Worm (Caenorhabditis elegans) whole organism, L1 larva: ENCODE measurements around the gene ZC412.10.

Experiments
- C04F5.9 ChIP-seq: sonication (generic microtip); optimal IDR thresholded peaks from 2 replicates; lab custom pipeline; 2016; ENCODE audit warnings: missing genetic modification characterization, missing compliant biosample characterization
- C16A3.4 ChIP-seq: fragments of 150-350 bp; optimal IDR thresholded peaks from 2 replicates; lab custom pipeline; 2014; ENCODE audit warnings: missing biosample characterization, missing genetic modification characterization
- Y116A8C.19 ChIP-seq: sonication (generic microtip); optimal IDR thresholded peaks from 2 replicates; lab custom pipeline; 2016; ENCODE audit warnings: missing compliant biosample characterization, missing genetic modification characterization, borderline replicate concordance
- aha-1 ChIP-seq: fragments of 150-350 bp; optimal IDR thresholded peaks from 2 replicates; lab custom pipeline; 2014; ENCODE audit warnings: missing biosample characterization, missing genetic modification characterization
- alr-1 ChIP-seq: fragments of 200-800 bp; sonication (Bioruptor generic); optimal IDR thresholded peaks from 2 replicates; lab custom pipeline; 2018; ENCODE audit warnings: borderline replicate concordance, mild to moderate bottlenecking, missing genetic modification characterization, missing compliant biosample characterization
- aly-2 ChIP-seq: fragments of 150-350 bp; optimal IDR thresholded peaks from 2 replicates; lab custom pipeline; 2014; ENCODE audit warnings: missing biosample characterization, missing genetic modification characterization
- ama-1 ChIP-seq: fragments of 150-350 bp; optimal IDR thresholded peaks from 2 replicates; lab custom pipeline; 2014
- ceh-63 ChIP-seq: fragments of 200-800 bp; sonication (Bioruptor generic); optimal IDR thresholded peaks from 2 replicates; lab custom pipeline; 2018; ENCODE audit warnings: mild to moderate bottlenecking, missing genetic modification characterization, missing compliant biosample characterization
- ceh-82 ChIP-seq, 3 experiments: fragments of 150-350 bp in 1 of 3; sonication (generic microtip) in 2 of 3; optimal IDR thresholded peaks; 2 replicates each; lab custom pipeline; 2014 to 2017; ENCODE audit warnings: missing biosample characterization in 3 of 3, missing genetic modification characterization in 3 of 3
- ceh-88 ChIP-seq: fragments of 200-800 bp; sonication (Bioruptor generic); IDR thresholded peaks from 2 replicates; pipeline ENCODE4 v1.3.6; 2022; ENCODE audit warnings: missing genetic modification characterization, missing compliant biosample characterization
- ces-1 ChIP-seq: fragments of 150-350 bp; optimal IDR thresholded peaks from 2 replicates; lab custom pipeline; 2014; ENCODE audit warnings: missing biosample characterization, missing genetic modification reagents, missing genetic modification characterization
- efl-1 ChIP-seq, 4 experiments: fragments of 150-350 bp; optimal IDR thresholded peaks in 3 of 4; peaks in 1 of 4; 1 replicate in 1 of 4; 2 replicates in 3 of 4; lab custom pipeline; 2014; ENCODE audit warnings: missing biosample characterization in 2 of 4, missing genetic modification characterization in 2 of 4, missing genetic modification reagents in 2 of 4
- egl-13 ChIP-seq: sonication (generic microtip); optimal IDR thresholded peaks from 2 replicates; lab custom pipeline; 2016; ENCODE audit warnings: missing genotype, missing genetic modification reagents, missing genetic modification characterization, missing compliant biosample characterization
- egl-27 ChIP-seq, 2 experiments: fragments of 150-350 bp in 1 of 2; sonication (generic microtip); optimal IDR thresholded peaks; 3 replicates each; lab custom pipeline; 2017 to 2018; ENCODE audit warnings: missing biosample characterization in 2 of 2, missing genetic modification characterization in 2 of 2, missing genetic modification reagents in 2 of 2
- fkh-10 ChIP-seq: sonication (generic microtip); optimal IDR thresholded peaks from 2 replicates; lab custom pipeline; 2017; ENCODE audit warnings: missing biosample characterization, missing genetic modification reagents, missing genetic modification characterization
- fkh-4 ChIP-seq: sonication (generic microtip); optimal IDR thresholded peaks from 2 replicates; lab custom pipeline; 2016; ENCODE audit warnings: missing compliant biosample characterization, missing genetic modification characterization, borderline replicate concordance
- fkh-8 ChIP-seq: sonication (generic microtip); optimal IDR thresholded peaks from 2 replicates; lab custom pipeline; 2016; ENCODE audit warnings: mild to moderate bottlenecking, missing genetic modification characterization, missing compliant biosample characterization
- grh-1 ChIP-seq: fragments of 200-800 bp; sonication (Bioruptor generic); IDR thresholded peaks from 2 replicates; pipeline ENCODE4 v1.3.6; 2022; ENCODE audit warnings: missing genetic modification reagents, missing genetic modification characterization, missing compliant biosample characterization
- irx-1 ChIP-seq: sonication (generic microtip); optimal IDR thresholded peaks from 2 replicates; lab custom pipeline; 2016; ENCODE audit warnings: missing genetic modification characterization, missing compliant biosample characterization
- lin-13 ChIP-seq: fragments of 150-350 bp; optimal IDR thresholded peaks from 2 replicates; lab custom pipeline; 2014; ENCODE audit warnings: missing biosample characterization, missing genetic modification reagents, missing genetic modification characterization
- lin-14 ChIP-seq: fragments of 200-800 bp; sonication (Bioruptor generic); optimal IDR thresholded peaks from 2 replicates; lab custom pipeline; 2018; ENCODE audit warnings: mild to moderate bottlenecking, missing genetic modification characterization, moderate library complexity, missing compliant biosample characterization
- lir-3 ChIP-seq: sonication (generic microtip); optimal IDR thresholded peaks from 2 replicates; lab custom pipeline; 2016; ENCODE audit warnings: mild to moderate bottlenecking, missing genetic modification characterization, moderate library complexity, missing compliant biosample characterization; ENCODE audit not compliant: poor library complexity
- lsy-2 ChIP-seq, 2 experiments: fragments of 150-350 bp; optimal IDR thresholded peaks; 2 replicates each; lab custom pipeline; 2014; ENCODE audit warnings: missing biosample characterization in 2 of 2, missing genetic modification characterization in 2 of 2
- mab-9 ChIP-seq: fragments of 200-800 bp; sonication (Bioruptor generic); IDR thresholded peaks from 2 replicates; pipeline ENCODE4 v1.3.6; 2022; ENCODE audit warnings: missing genetic modification reagents, missing genetic modification characterization, missing compliant biosample characterization
- mdl-1 ChIP-seq, 2 experiments: fragments of 150-350 bp; optimal IDR thresholded peaks; 2 replicates each; lab custom pipeline; 2014 to 2017; ENCODE audit warnings: missing biosample characterization in 2 of 2, missing genetic modification characterization in 2 of 2, inconsistent platforms in 1 of 2
- nhr-19 ChIP-seq: fragments of 200-800 bp; sonication (Bioruptor generic); conservative IDR thresholded peaks from 2 replicates; pipeline ENCODE4 v1.3.6; 2022; ENCODE audit warnings: missing genetic modification characterization, missing compliant biosample characterization
- nhr-237 ChIP-seq: fragments of 150-350 bp; optimal IDR thresholded peaks from 2 replicates; lab custom pipeline; 2014; ENCODE audit warnings: missing biosample characterization, missing genetic modification characterization
- nhr-47 ChIP-seq: sonication (generic microtip); optimal IDR thresholded peaks from 2 replicates; lab custom pipeline; 2016; ENCODE audit warnings: mild to moderate bottlenecking, missing genetic modification characterization, moderate library complexity, missing compliant biosample characterization
- nhr-71 ChIP-seq: sonication (generic microtip); optimal IDR thresholded peaks from 2 replicates; lab custom pipeline; 2016; ENCODE audit warnings: mild to moderate bottlenecking, missing genetic modification characterization, moderate library complexity, missing compliant biosample characterization
- nhr-84 ChIP-seq: sonication (generic microtip); optimal IDR thresholded peaks from 2 replicates; lab custom pipeline; 2017; ENCODE audit warnings: missing biosample characterization, missing genetic modification characterization
- nhr-85 ChIP-seq: sonication (generic microtip); peaks from one replicate; lab custom pipeline; 2016; ENCODE audit warnings: missing genetic modification characterization, inconsistent platforms, missing compliant biosample characterization
- nhr-90 ChIP-seq: sonication (generic microtip); optimal IDR thresholded peaks from 2 replicates; lab custom pipeline; 2016; ENCODE audit warnings: mild to moderate bottlenecking, missing genetic modification characterization, missing compliant biosample characterization; ENCODE audit not compliant: poor library complexity
- pax-3 ChIP-seq: fragments of 200-800 bp; sonication (Bioruptor generic); optimal IDR thresholded peaks from 2 replicates; lab custom pipeline; 2018; ENCODE audit warnings: mild to moderate bottlenecking, missing genetic modification characterization, moderate library complexity, missing compliant biosample characterization
- pqm-1 ChIP-seq: sonication (generic microtip); optimal IDR thresholded peaks from 3 replicates; lab custom pipeline; 2017; ENCODE audit warnings: missing biosample characterization, missing genetic modification characterization
- rnt-1 ChIP-seq: sonication (generic microtip); optimal IDR thresholded peaks from 2 replicates; lab custom pipeline; 2016; ENCODE audit warnings: mild to moderate bottlenecking, missing genetic modification characterization, moderate library complexity, missing compliant biosample characterization
- skn-1 ChIP-seq: fragments of 150-350 bp; optimal IDR thresholded peaks from 2 replicates; lab custom pipeline; 2014; ENCODE audit warnings: missing biosample characterization, missing genetic modification characterization
- snpc-4 ChIP-seq: fragments of 150-350 bp; optimal IDR thresholded peaks from 2 replicates; lab custom pipeline; 2014; ENCODE audit warnings: missing biosample characterization, missing genetic modification characterization
- snu-23 ChIP-seq: sonication (generic microtip); optimal IDR thresholded peaks from 2 replicates; lab custom pipeline; 2016; ENCODE audit warnings: missing genetic modification characterization, missing compliant biosample characterization
- sox-4 ChIP-seq: sonication (generic microtip); optimal IDR thresholded peaks from 2 replicates; lab custom pipeline; 2016; ENCODE audit warnings: missing genetic modification characterization, missing compliant biosample characterization
- sup-37 ChIP-seq: fragments of 200-800 bp; sonication (Bioruptor generic); optimal IDR thresholded peaks from 2 replicates; lab custom pipeline; 2018; ENCODE audit warnings: mild to moderate bottlenecking, missing genetic modification characterization, missing compliant biosample characterization
- swsn-7 ChIP-seq: sonication (generic microtip); optimal IDR thresholded peaks from 2 replicates; lab custom pipeline; 2016; ENCODE audit warnings: missing genetic modification characterization, missing compliant biosample characterization
- tlp-1 ChIP-seq: fragments of 150-350 bp; optimal IDR thresholded peaks from 2 replicates; lab custom pipeline; 2014; ENCODE audit warnings: missing biosample characterization, missing genetic modification characterization
- unc-62 ChIP-seq: fragments of 150-350 bp; optimal IDR thresholded peaks from 2 replicates; lab custom pipeline; 2014; ENCODE audit warnings: missing biosample characterization, missing genetic modification reagents, missing genetic modification characterization
- vab-15 ChIP-seq: sonication (generic microtip); optimal IDR thresholded peaks from 2 replicates; lab custom pipeline; 2017; ENCODE audit warnings: missing genotype, mild to moderate bottlenecking, missing genetic modification characterization, missing compliant biosample characterization
- xbp-1 ChIP-seq: sonication (generic microtip); optimal IDR thresholded peaks from 2 replicates; lab custom pipeline; 2016; ENCODE audit warnings: missing genetic modification characterization, missing compliant biosample characterization
- zag-1 ChIP-seq: fragments of 150-350 bp; optimal IDR thresholded peaks from 2 replicates; lab custom pipeline; 2014; ENCODE audit warnings: missing biosample characterization, missing genetic modification characterization
- zip-4 ChIP-seq: fragments of 200-800 bp; sonication (Bioruptor generic); optimal IDR thresholded peaks from 2 replicates; lab custom pipeline; 2018; ENCODE audit warnings: mild to moderate bottlenecking, missing genetic modification characterization, moderate library complexity, missing compliant biosample characterization
- ztf-11 ChIP-seq, 2 experiments: sonication (generic microtip); optimal IDR thresholded peaks; 2 replicates each; lab custom pipeline; 2016 to 2017; ENCODE audit warnings: missing genetic modification characterization in 2 of 2, missing biosample characterization in 1 of 2, missing compliant biosample characterization in 1 of 2

Gene ZC412.10

DNA sequence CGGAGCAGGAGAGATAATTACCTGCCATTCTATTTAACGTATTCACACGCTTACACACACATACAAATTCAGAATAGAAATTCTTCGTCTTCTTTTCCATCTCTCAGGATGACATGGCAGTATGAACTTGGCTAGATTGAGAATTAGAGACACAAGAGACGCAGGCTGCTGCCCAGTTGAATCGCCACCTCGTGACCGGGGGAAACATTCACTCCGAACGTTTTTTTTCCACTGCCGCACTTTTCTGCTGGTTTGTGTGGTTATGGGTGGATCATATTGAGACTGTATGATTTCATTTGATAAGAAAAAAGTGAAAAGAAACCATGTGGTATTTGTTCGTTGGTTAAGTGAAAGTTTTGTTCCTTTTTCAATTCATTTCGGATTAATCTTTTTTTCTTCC, 27.0 kb downstream of the ZC412.10 start (continued):
- TF ChIP-seq xbp-1 (tag; lab: Kevin White, UChicago) = peak; percentile 10
- peak; percentile 49 to 72 for TF ChIP-seq lsy-2 (tag; optimal IDR thresholded peaks at IDR 0.05; lab: Kevin White, UChicago)
- no peak for TF ChIP-seq sox-4 (tag; lab: Kevin White, UChicago)
- no peak for TF ChIP-seq zip-4 (GFP tag; lab: Kevin White, UChicago)
- no peak for TF ChIP-seq nhr-84
- no peak for TF ChIP-seq aha-1
- peak; percentile 29 for TF ChIP-seq lir-3 (tag; lab: Kevin White, UChicago)
- peak; percentile 23 for TF ChIP-seq snpc-4
- peak; percentile 91 for TF ChIP-seq lin-14 (GFP tag; lab: Kevin White, UChicago)
- TF ChIP-seq ceh-63 (GFP tag; lab: Kevin White, UChicago) = no peak
- TF ChIP-seq egl-13 (tag; lab: Kevin White, UChicago) = peak; percentile 2
- TF ChIP-seq pqm-1 (tag; lab: Kevin White, UChicago) = no peak
- peak; percentile 76 for TF ChIP-seq snu-23
- TF ChIP-seq lin-13 (GFP tag; lab: Kevin White, UChicago) = peak; percentile 61
- TF ChIP-seq tlp-1 (tag; lab: Kevin White, UChicago) = no peak
- peak; percentile 27 to 43 for TF ChIP-seq efl-1 (optimal IDR thresholded peaks at IDR 0.05; lab: Kevin White, UChicago)
- peak; percentile 20 to 84 for TF ChIP-seq efl-1 (GFP tag; optimal IDR thresholded peaks at IDR 0.05 in 1 of 2; lab: Kevin White, UChicago)
- no peak for TF ChIP-seq egl-27 (tag; optimal IDR thresholded peaks at IDR 0.05; lab: Kevin White, UChicago)
- peak; percentile 55 for TF ChIP-seq vab-15 (tag; lab: Kevin White, UChicago)
- TF ChIP-seq nhr-85 = peak; percentile 92
- TF ChIP-seq nhr-47 = peak; percentile 60
- TF ChIP-seq swsn-7 (tag; lab: Kevin White, UChicago) = peak; percentile 17
- TF ChIP-seq C04F5.9 (tag; lab: Kevin White, UChicago) = no peak
- TF ChIP-seq ama-1 = peak; percentile 33
- TF ChIP-seq C16A3.4 = peak; percentile 63

- TF ChIP-seq irx-1 (tag; lab: Kevin White, UChicago) (peak; percentile 51), nhr-19 (GFP tag; lab: Robert Waterston, UW) (peak; percentile 78), skn-1 (tag; lab: Kevin White, UChicago) (peak; percentile 27), nhr-90 (peak; percentile 42), nhr-237 (tag; lab: Kevin White, UChicago) (no peak), alr-1 (no peak), efl-1 (optimal IDR thresholded peaks at IDR 0.05; lab: Kevin White, UChicago) (peak; percentile 36 to 42), efl-1 (GFP tag; optimal IDR thresholded peaks at IDR 0.05 in 1 of 2; lab: Kevin White, UChicago) (peak; percentile 14 to 94), aly-2 (no peak), mdl-1 (tag; optimal IDR thresholded peaks at IDR 0.05; lab: Kevin White, UChicago) (peak in 1 of 2 experiments; percentile 97), ceh-82 (tag; optimal IDR thresholded peaks at IDR 0.05; lab: Kevin White, UChicago) (no peak), lin-14 (GFP tag; lab: Kevin White, UChicago) (peak; percentile 94), Y116A8C.19 (no peak), fkh-8 (tag; lab: Kevin White, UChicago) (no peak), grh-1 (GFP tag; lab: Robert Waterston, UW) (peak; percentile 42; the same call in 1 of the 2 replicates), pax-3 (tag; lab: Kevin White, UChicago) (peak; percentile 14), sox-4 (tag; lab: Kevin White, UChicago) (no peak), rnt-1 (tag; lab: Kevin White, UChicago) (peak; percentile 91), ceh-63 (GFP tag; lab: Kevin White, UChicago) (no peak), ztf-11 (tag; optimal IDR thresholded peaks at IDR 0.05; lab: Kevin White, UChicago) (no peak), ceh-88 (no peak), zag-1 (no peak), nhr-47 (peak; percentile 65), snpc-4 (peak; percentile 8), zip-4 (GFP tag; lab: Kevin White, UChicago) (no peak), sup-37 (GFP tag; lab: Kevin White, UChicago) (no peak), fkh-4 (tag; lab: Kevin White, UChicago) (no peak), unc-62 (GFP tag; lab: Kevin White, UChicago) (no peak), nhr-71 (peak; percentile 91), snu-23 (peak; percentile 83), C04F5.9 (tag; lab: Kevin White, UChicago) (peak; percentile 16), mab-9 (no peak), fkh-10 (GFP tag; lab: Kevin White, UChicago) (no peak), ces-1 (no peak)
These were observed 28.0 kb downstream of the ZC412.10 start for ce11 chrV:14848510-14849206.
